Worm (Caenorhabditis elegans) whole organism, L3 larva: Measurements from ENCODE around the gene coel-1.

Experiments
- fos-1 ChIP-seq: fragments of 150-350 bp; optimal IDR thresholded peaks from 2 replicates; lab custom pipeline; 2014; ENCODE audit warnings: missing biosample characterization, missing genetic modification characterization
- lin-15B ChIP-seq: fragments of 150-350 bp; optimal IDR thresholded peaks from 2 replicates; lab custom pipeline; 2014; ENCODE audit warnings: missing biosample characterization, missing genetic modification characterization
- skn-1 ChIP-seq: fragments of 150-350 bp; optimal IDR thresholded peaks from 2 replicates; lab custom pipeline; 2014; ENCODE audit warnings: missing biosample characterization, missing genetic modification characterization
- unc-39 ChIP-seq: sonication (generic microtip); optimal IDR thresholded peaks from 4 replicates; lab custom pipeline; 2017; ENCODE audit warnings: missing biosample characterization, missing genetic modification characterization

DNA sequence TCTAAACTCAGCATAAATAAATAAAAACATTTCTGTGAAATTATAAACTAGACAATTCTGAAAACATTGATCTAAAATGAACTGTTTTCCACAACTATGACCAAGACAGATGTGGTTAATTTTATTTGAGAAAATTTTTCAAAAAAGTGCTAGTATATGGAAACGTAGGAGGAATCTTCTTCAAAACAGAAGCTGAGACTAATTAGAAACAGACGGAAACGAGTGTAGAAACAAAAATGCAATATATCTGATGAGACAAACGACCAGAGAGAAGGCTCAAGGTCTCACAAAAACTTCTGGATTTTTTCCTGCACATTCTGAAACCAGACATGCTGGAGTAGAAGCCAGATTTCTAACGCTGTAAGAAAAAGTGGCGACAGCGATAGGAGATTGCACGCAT lies 30.5 kb downstream of the coel-1 start:
- TF ChIP-seq fos-1 (tag; lab: Kevin White, UChicago) (no peak), unc-39 (no peak), lin-15B (tag; lab: Kevin White, UChicago) (no peak), skn-1 (tag; lab: Kevin White, UChicago) (no peak)
